Fruit fly (Drosophila melanogaster) whole organism, wandering third instar larva: Measurements from ENCODE around the gene mal.

ENCODE experiments used
- Dfd ChIP-seq: fragments of >200 bp; optimal IDR thresholded peaks from 2 replicates; lab custom pipeline; 2017; ENCODE audit warnings: missing biosample characterization, missing genetic modification characterization
- tai ChIP-seq: sonication (Bioruptor generic); optimal IDR thresholded peaks from 2 replicates; lab custom pipeline; 2016; ENCODE audit warnings: missing biosample characterization, missing genetic modification characterization

DNA sequence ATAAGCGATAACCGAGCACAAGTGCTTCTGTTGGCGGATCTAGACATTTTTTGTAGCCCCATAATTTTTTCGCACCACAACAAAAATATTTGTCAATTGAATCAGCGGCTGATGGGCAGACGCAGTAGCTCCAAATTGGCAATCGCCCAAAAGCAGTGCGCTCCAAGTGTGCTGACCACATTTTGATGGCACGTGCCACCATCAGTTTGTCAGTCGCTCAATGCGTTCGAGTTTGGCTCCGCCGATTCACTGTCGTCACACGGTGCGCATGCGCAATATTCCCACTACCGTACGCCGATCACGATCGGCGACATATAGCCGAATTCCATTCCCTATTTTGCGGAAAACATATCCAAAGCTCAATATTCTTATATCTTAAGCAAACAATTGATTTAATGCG is 49.2 kb downstream of the mal start:
- TF ChIP-seq tai (GFP tag; lab: Kevin White, UChicago) (no peak), Dfd (GFP tag; lab: Kevin White, UChicago) (no peak)
